Worm (Caenorhabditis elegans): Measurements from ENCODE around the gene F42G4.6.

DNA sequence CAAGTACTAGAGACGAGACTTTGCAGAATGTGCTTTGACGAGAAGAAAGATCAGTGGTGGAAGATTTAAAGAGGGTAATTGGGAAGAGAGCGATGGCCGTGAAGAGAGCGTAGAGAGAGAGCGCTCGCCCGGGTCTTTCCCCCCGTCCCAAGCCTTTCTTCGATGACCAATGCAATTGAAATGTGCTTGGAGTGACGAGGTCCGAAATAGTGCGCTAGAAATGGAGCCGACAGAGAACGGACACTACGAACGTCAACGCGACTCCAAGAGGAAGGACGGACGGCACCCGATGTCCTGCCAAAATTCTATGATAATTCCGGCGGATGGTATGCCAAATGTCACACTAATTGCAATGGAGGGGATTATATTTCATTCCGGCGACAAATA, 49.1 kb upstream of the F42G4.6 start:
- TF ChIP-seq blmp-1 (tag; optimal IDR thresholded peaks at IDR 0.05; ENCODE audit: insufficient read depth) (no peak), lsy-2 (tag; optimal IDR thresholded peaks at IDR 0.05) (no peak), nhr-11 (tag; optimal IDR thresholded peaks at IDR 0.05) (no peak)

Data from whole organism, L2 larva.